Worm (Caenorhabditis elegans): ENCODE measurements around the gene nhr-21.

Gene nhr-21

DNA sequence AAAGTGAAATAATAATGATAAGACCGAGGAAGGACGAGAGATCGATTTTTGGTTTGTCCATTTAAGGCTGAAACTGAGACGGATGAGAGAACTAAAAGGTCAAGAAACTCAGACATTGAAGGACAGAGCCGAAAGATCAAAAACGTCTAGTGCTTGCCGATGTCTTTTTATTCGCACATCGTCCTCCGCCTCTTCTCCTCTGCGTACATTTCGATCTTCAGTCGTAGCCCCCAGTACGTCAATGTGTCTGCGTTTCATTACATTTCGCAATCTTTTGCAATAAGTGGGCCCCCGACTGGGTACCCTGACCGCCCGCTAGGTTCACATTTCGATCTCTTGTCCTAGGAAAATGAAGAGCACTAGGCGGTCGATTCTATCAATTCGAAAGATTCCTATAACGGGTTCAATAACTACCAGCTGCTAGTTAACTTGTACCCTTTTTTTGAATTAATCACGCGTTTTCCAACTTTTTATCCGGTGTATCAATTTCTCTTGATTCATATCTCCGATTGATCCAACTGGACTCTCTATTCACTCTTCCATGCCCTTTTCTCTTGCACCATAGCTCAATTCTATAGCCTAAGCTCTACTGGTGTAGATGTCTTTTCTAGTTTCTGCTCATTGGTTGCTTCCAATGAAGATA is 53.1 kb downstream of the nhr-21 start (continued):
- peak; percentile 36 for TF ChIP-seq snpc-4 (GFP tag; optimal IDR thresholded peaks at IDR 0.05)
- TF ChIP-seq snpc-4 (tag; optimal IDR thresholded peaks at IDR 0.05) = peak in 1 of 4 experiments; percentile 24
- no peak for TF ChIP-seq sea-2 (GFP tag; IDR thresholded peaks at IDR 0.05)
- TF ChIP-seq hsf-1 (GFP tag; IDR thresholded peaks at IDR 0.05) = no peak
- TF ChIP-seq nhr-179 (tag; optimal IDR thresholded peaks at IDR 0.05) = no peak
- TF ChIP-seq repo-1 (tag; optimal IDR thresholded peaks at IDR 0.05) = no peak
- no peak for TF ChIP-seq hrde-1 (tag; optimal IDR thresholded peaks at IDR 0.05; ENCODE audit: borderline replicate concordance)
- TF ChIP-seq unc-62 (GFP tag; optimal IDR thresholded peaks at IDR 0.05) = no peak
- TF ChIP-seq D2030.7 (GFP tag; IDR thresholded peaks at IDR 0.05) = no peak
- TF ChIP-seq Y67H2A.10 (GFP tag; conservative IDR thresholded peaks at IDR 0.05) = no peak
- TF ChIP-seq egrh-3 (GFP tag; IDR thresholded peaks at IDR 0.05) = no peak
- TF ChIP-seq attf-5 (GFP tag; optimal IDR thresholded peaks at IDR 0.05) = peak; percentile 80
- no peak for TF ChIP-seq F33H1.4 (GFP tag; IDR thresholded peaks at IDR 0.05)
- no peak for TF ChIP-seq ccch-3 (GFP tag; optimal IDR thresholded peaks at IDR 0.05)
- TF ChIP-seq mcd-1 (GFP tag; IDR thresholded peaks at IDR 0.05) = peak; percentile 35; the same call in 1 of the 2 replicates
- TF ChIP-seq B0336.3 (GFP tag; IDR thresholded peaks at IDR 0.05) = peak; percentile 65; the same call in 1 of the 2 replicates
- no peak for TF ChIP-seq ceh-58 (GFP tag; IDR thresholded peaks at IDR 0.05)
- TF ChIP-seq ztf-28 (GFP tag; IDR thresholded peaks at IDR 0.05) = no peak
- no peak for TF ChIP-seq snpc-1.3 (tag; optimal IDR thresholded peaks at IDR 0.05; ENCODE audit: insufficient read depth)
- TF ChIP-seq somi-1 (GFP tag; optimal IDR thresholded peaks at IDR 0.05) = no peak
- TF ChIP-seq akir-1 (GFP tag; optimal IDR thresholded peaks at IDR 0.05) = no peak
- TF ChIP-seq cebp-2 (GFP tag; IDR thresholded peaks at IDR 0.05) = no peak
- no peak for TF ChIP-seq K12H6.12 (tag; optimal IDR thresholded peaks at IDR 0.05)

- TF ChIP-seq lin-40 (tag; optimal IDR thresholded peaks at IDR 0.05) (no peak), dox-1 (GFP tag; IDR thresholded peaks at IDR 0.05) (peak; percentile 22; the same call in 1 of the 2 replicates), ceh-58 (GFP tag; IDR thresholded peaks at IDR 0.05) (no peak), ztf-28 (GFP tag; IDR thresholded peaks at IDR 0.05) (no peak)
Measured at ce11 chrII:7393393-7393792, 54.4 kb downstream of the nhr-21 start.

DNA sequence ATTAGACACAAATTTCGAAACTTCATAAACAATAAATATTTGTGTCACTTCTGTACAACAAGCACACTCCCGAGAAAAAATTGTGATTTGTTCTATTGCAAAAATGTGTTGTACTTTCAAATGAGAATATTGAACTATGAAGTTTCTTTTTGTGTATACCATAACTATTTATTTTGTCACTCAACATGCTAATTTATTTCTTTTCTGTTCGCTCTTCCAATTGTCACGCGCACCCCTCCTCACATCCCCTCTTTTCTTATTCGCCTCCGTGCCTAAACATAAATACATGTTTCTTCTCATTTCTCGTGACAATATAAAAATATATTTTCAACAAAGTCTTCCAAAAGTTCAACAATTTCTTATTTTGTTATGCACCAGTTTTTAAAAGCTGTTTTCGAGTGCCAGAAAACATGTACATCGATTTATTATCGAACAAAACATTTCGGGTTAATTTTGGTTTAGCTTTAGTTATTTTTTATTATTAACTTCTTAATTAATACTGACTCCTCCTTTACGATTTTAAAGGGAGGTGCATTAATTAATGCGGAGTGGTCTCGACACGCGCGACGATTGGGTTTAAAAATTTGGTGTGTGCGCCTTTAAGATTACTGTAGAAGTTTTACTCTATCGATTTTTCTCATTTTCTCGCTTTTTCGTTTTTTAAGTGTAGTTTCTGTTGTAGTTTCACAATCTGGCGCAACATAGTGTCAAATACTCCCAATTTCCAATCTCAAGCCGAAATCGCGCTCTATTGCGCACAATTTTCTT is 55.1 kb downstream of the nhr-21 start:
- TF ChIP-seq nfyb-1 (GFP tag; IDR thresholded peaks at IDR 0.05) (no peak), snpc-3.4 (tag; optimal IDR thresholded peaks at IDR 0.05) (peak; percentile 42), snpc-4 (GFP tag; optimal IDR thresholded peaks at IDR 0.05) (no peak), snpc-4 (tag; optimal IDR thresholded peaks at IDR 0.05) (no peak), atf-7 (tag; optimal IDR thresholded peaks at IDR 0.05) (no peak), D2030.7 (GFP tag; IDR thresholded peaks at IDR 0.05) (no peak), ceh-91 (GFP tag; IDR thresholded peaks at IDR 0.05) (0 out of 2 replicates have a peak, but pooled peaks have one; percentile 34), Y53F4B.3 (GFP tag; IDR thresholded peaks at IDR 0.05) (no peak), mes-4 (tag; optimal IDR thresholded peaks at IDR 0.05) (no peak), xnd-1 (tag; optimal IDR thresholded peaks at IDR 0.05) (peak; percentile 70), ama-1 (optimal IDR thresholded peaks at IDR 0.05) (peak; percentile 21), ama-1 (GFP tag; optimal IDR thresholded peaks at IDR 0.05) (no peak), unc-62 (GFP tag; optimal IDR thresholded peaks at IDR 0.05) (peak; percentile 45), lsl-1 (GFP tag; optimal IDR thresholded peaks at IDR 0.05) (peak; percentile 87), madf-6 (GFP tag; IDR thresholded peaks at IDR 0.05) (peak; percentile 87), madf-8 (GFP tag; conservative IDR thresholded peaks at IDR 0.05) (peak; percentile 70; the same call in 1 of the 2 replicates), cebp-1 (GFP tag; IDR thresholded peaks at IDR 0.05) (no peak), cebp-1 (tag; optimal IDR thresholded peaks at IDR 0.05) (peak; percentile 3), efl-1 (GFP tag; optimal IDR thresholded peaks at IDR 0.05) (peak; percentile 25), him-1 (tag; optimal IDR thresholded peaks at IDR 0.05) (peak; percentile 49), tbx-9 (tag; optimal IDR thresholded peaks at IDR 0.05; ENCODE audit: borderline replicate concordance) (no peak), B0035.1 (tag; optimal IDR thresholded peaks at IDR 0.05) (no peak), hlh-12 (tag; optimal IDR thresholded peaks at IDR 0.05) (no peak), F37B4.10 (GFP tag; IDR thresholded peaks at IDR 0.05) (no peak)
